Worm (Caenorhabditis elegans): Measurements from ENCODE around the gene srh-19.

srh-19 gene

DNA sequence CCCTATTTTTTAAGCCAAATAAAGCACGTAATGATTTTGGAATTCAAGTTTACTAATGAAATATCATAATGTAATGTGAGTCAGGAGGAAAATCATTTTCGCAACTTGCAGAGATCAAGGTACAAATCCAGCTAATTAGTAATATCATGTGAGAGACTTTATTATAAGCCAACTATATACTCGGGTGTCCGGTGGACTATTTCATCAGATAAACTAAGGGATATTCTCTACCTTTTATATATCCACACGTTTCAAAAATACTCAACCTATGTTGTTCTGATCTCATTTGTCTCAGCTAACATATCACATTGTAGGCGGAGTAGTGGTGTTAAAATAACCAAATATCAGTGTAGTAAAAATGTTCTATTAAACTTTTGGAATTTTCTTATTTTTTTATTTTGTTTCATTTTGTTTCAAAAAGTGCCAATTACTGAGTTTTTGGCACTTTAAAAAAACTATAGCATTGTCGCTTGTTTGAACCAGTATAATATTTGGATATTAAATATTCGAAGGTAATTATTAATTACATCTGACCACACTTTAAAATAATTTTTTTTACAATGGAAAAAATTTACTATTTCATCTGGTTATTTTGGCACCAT, 23.5 kb upstream of the srh-19 start (continued):
- no peak for TF ChIP-seq pha-2 (tag; optimal IDR thresholded peaks at IDR 0.05)
- TF ChIP-seq ets-4 (tag; optimal IDR thresholded peaks at IDR 0.05): no peak
- no peak for TF ChIP-seq pat-9 (tag; optimal IDR thresholded peaks at IDR 0.05)
- TF ChIP-seq ceh-22 (tag; optimal IDR thresholded peaks at IDR 0.05): no peak

- no peak for TF ChIP-seq elt-2 (tag; optimal IDR thresholded peaks at IDR 0.05)
- TF ChIP-seq ets-4 (tag; optimal IDR thresholded peaks at IDR 0.05): no peak
- no peak for TF ChIP-seq fax-1 (tag; optimal IDR thresholded peaks at IDR 0.05)
- no peak for TF ChIP-seq hlh-13 (GFP tag; optimal IDR thresholded peaks at IDR 0.05)
- no peak for TF ChIP-seq tbx-7 (tag; optimal IDR thresholded peaks at IDR 0.05)
- no peak for TF ChIP-seq madf-2 (tag; optimal IDR thresholded peaks at IDR 0.05)
- TF ChIP-seq ceh-45 (GFP tag; IDR thresholded peaks at IDR 0.05): no peak
- TF ChIP-seq pat-9 (tag; optimal IDR thresholded peaks at IDR 0.05): no peak
- TF ChIP-seq ceh-18 (tag; optimal IDR thresholded peaks at IDR 0.05): no peak
- TF ChIP-seq ztf-16 (tag; optimal IDR thresholded peaks at IDR 0.05): no peak
- TF ChIP-seq ceh-19 (GFP tag; optimal IDR thresholded peaks at IDR 0.05): no peak
- no peak for TF ChIP-seq C08G9.2 (tag; optimal IDR thresholded peaks at IDR 0.05)
- TF ChIP-seq lin-11 (tag; optimal IDR thresholded peaks at IDR 0.05): no peak
- TF ChIP-seq rnt-1 (tag; optimal IDR thresholded peaks at IDR 0.05): no peak
Observed at ce11 chrX:1393891-1394290, 19.1 kb upstream of the srh-19 start, which contains the start of gene F56C3.9. TSS of gene F56C3.9 (minus strand) at chrX:1393991.

DNA sequence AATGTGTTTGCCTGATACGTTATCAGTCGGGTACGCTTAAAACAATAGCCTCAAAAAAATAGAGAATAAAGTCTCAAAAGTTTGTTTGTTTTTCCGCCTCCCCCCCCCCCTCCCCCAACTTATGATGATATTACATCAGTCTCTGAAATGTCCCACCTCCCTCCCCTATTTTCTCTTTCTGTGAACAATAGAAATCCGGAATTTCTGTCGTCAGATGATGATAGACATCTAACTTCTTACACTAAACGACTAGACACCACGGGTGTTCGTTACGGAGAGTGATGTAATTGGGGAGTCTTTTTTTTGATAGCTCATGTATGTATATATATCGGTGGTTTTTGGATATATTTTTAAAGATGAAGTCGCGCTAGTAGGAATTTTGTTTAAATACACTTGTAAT, 18.5 kb upstream of the srh-19 start:
- no peak for TF ChIP-seq ama-1 (optimal IDR thresholded peaks at IDR 0.05)
- no peak for TF ChIP-seq npax-4 (tag; optimal IDR thresholded peaks at IDR 0.05)
- TF ChIP-seq K09A11.1 (tag; optimal IDR thresholded peaks at IDR 0.05; ENCODE audit: insufficient read depth): no peak
- no peak for TF ChIP-seq nhr-11 (tag; optimal IDR thresholded peaks at IDR 0.05)
- no peak for TF ChIP-seq pros-1 (tag; optimal IDR thresholded peaks at IDR 0.05)
- TF ChIP-seq ets-4 (tag; optimal IDR thresholded peaks at IDR 0.05): no peak
- TF ChIP-seq gmeb-2 (tag; optimal IDR thresholded peaks at IDR 0.05): no peak

ce11 chrX:1395793-1396192, 17.2 kb upstream of the srh-19 start:
- no peak for TF ChIP-seq C08G9.2 (tag; optimal IDR thresholded peaks at IDR 0.05)
- no peak for TF ChIP-seq nhr-11 (tag; optimal IDR thresholded peaks at IDR 0.05)
- TF ChIP-seq ceh-6 (GFP tag; optimal IDR thresholded peaks at IDR 0.05): no peak

DNA sequence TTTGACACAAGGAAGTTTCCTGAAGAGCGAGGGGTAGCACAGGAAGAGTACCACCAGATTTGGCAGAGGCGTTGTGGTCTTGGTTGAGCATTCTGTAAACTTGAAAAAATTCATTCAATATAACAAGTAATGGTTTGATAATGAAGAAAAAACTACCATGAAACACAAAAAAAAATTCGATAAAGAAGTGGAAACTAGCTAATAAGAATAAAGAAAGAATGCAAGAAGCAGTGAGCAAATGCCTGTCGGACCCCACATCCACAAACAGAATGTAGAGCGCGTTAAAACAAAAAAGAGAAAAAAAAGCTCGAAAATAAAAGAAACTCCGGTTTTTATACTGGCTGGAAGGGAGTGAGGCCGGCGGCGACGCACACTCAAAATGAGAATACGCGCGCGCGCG, 15.4 kb upstream of the srh-19 start, which contains the start of gene H39E20.1:
H39E20.1 (minus strand) TSS at position 101 of the 400 bp plus-strand sequence.
- TF ChIP-seq ceh-14 (tag; optimal IDR thresholded peaks at IDR 0.05): no peak
- TF ChIP-seq che-1 (tag; optimal IDR thresholded peaks at IDR 0.05): no peak
- no peak for TF ChIP-seq ceh-45 (GFP tag; IDR thresholded peaks at IDR 0.05)
- TF ChIP-seq ceh-34 (tag; optimal IDR thresholded peaks at IDR 0.05): no peak
- no peak for TF ChIP-seq ceh-19 (GFP tag; optimal IDR thresholded peaks at IDR 0.05)
- TF ChIP-seq Y22D7AL.16 (tag; optimal IDR thresholded peaks at IDR 0.05): no peak
- no peak for TF ChIP-seq lim-6 (tag; optimal IDR thresholded peaks at IDR 0.05)
- no peak for TF ChIP-seq unc-42 (tag; optimal IDR thresholded peaks at IDR 0.05)
- no peak for TF ChIP-seq ref-2 (tag; optimal IDR thresholded peaks at IDR 0.05)
- TF ChIP-seq unc-55 (GFP tag; optimal IDR thresholded peaks at IDR 0.05): no peak
- TF ChIP-seq odd-2 (tag; optimal IDR thresholded peaks at IDR 0.05): no peak
- TF ChIP-seq dmd-4 (tag; optimal IDR thresholded peaks at IDR 0.05; ENCODE audit: borderline replicate concordance): no peak
- no peak for TF ChIP-seq F13H6.1 (tag; optimal IDR thresholded peaks at IDR 0.05)
- no peak for TF ChIP-seq ceh-24 (tag; optimal IDR thresholded peaks at IDR 0.05)
- TF ChIP-seq zip-5 (tag; optimal IDR thresholded peaks at IDR 0.05): no peak
- no peak for TF ChIP-seq ceh-6 (GFP tag; optimal IDR thresholded peaks at IDR 0.05)
- no peak for TF ChIP-seq pax-1 (tag; optimal IDR thresholded peaks at IDR 0.05)
- no peak for TF ChIP-seq pros-1 (tag; optimal IDR thresholded peaks at IDR 0.05)
- no peak for TF ChIP-seq syd-9 (tag; optimal IDR thresholded peaks at IDR 0.05)
- TF ChIP-seq nfya-1 (tag; optimal IDR thresholded peaks at IDR 0.05): no peak
